Fruit fly (Drosophila melanogaster): ENCODE results near the gene SAK.

Gene SAK

DNA sequence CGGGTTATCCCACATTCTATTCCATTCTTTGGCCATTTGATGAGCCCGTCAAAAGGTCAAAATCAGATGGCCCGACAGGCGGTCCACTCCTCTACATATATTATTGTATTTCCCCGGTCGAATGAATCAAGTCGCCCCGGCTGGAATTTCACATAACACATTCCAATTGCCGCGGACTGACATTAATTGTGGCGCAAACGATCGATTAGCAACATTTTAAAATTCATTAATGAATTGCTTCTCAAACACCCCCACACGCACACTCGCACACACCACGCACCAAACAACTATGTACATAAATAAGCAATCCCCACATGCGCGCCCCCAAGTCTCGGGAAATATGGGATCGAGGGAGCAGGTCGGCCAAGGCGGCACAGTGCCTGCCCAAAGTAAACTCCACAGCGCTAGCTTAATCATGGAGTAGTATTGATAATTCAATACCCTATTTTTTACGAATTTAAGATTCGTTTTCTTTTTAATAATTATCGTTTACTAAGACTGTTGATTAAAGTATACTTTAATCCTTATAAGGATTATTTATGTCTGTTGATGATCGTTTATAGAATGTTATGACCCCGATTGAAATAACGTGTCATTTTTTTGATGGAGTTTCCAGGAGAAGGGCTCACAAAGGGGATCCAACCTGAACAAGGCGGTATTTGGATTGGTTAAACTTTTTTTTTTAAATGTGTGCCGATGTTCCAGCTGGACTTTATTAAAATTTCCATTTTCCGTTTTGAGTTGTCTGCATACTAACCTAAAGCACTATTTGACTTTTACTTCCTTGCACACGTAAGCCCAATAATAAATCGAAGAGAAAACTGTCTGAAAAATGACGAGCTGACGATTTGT is 50.2 kb downstream of the SAK start (continued):
- TF ChIP-seq jigr1 (GFP tag; IDR thresholded peaks at IDR 0.05) (no peak), CG13287 (GFP tag; IDR thresholded peaks at IDR 0.05; ENCODE audit: partially characterized antibody) (no peak), Hr78 (GFP tag; optimal IDR thresholded peaks at IDR 0.05) (peak in 1 of 2 experiments; percentile 33), fd96Cb (tag; optimal IDR thresholded peaks at IDR 0.05) (no peak), pfk (GFP tag; optimal IDR thresholded peaks at IDR 0.05) (no peak), CG6791 (GFP tag; IDR thresholded peaks at IDR 0.05; ENCODE audit: partially characterized antibody) (no peak), MBD-R2 (GFP tag; IDR thresholded peaks at IDR 0.05) (no peak), Sry-β (GFP tag; optimal IDR thresholded peaks at IDR 0.05) (no peak), kah (GFP tag; optimal IDR thresholded peaks at IDR 0.05) (no peak), phol (tag; optimal IDR thresholded peaks at IDR 0.05) (no peak), CG33557 (GFP tag; optimal IDR thresholded peaks at IDR 0.05) (no peak), CG11695 (GFP tag; IDR thresholded peaks at IDR 0.05) (no peak), CG8290 (GFP tag; optimal IDR thresholded peaks at IDR 0.05) (no peak), CG8290 (tag; optimal IDR thresholded peaks at IDR 0.05) (no peak), Atf3 (GFP tag; optimal IDR thresholded peaks at IDR 0.05) (no peak), Ptx1 (GFP tag; IDR thresholded peaks at IDR 0.05) (0 out of 2 replicates have a peak, but pooled peaks have one; percentile 10), Atf-2 (GFP tag; optimal IDR thresholded peaks at IDR 0.05) (no peak), fu2 (GFP tag; optimal IDR thresholded peaks at IDR 0.05) (no peak), Mes4 (GFP tag; optimal IDR thresholded peaks at IDR 0.05) (no peak), sqz (GFP tag; optimal IDR thresholded peaks at IDR 0.05) (no peak), dmrt11E (tag; optimal IDR thresholded peaks at IDR 0.05) (peak; percentile 2), Trl (optimal IDR thresholded peaks at IDR 0.05) (no peak), Trl (GFP tag; optimal IDR thresholded peaks at IDR 0.05) (no peak), prd (optimal IDR thresholded peaks at IDR 0.05) (no peak), prd (GFP tag; IDR thresholded peaks at IDR 0.05) (no peak), HLH54F (GFP tag; optimal IDR thresholded peaks at IDR 0.05) (no peak), Pdp1 (GFP tag; optimal IDR thresholded peaks at IDR 0.05) (peak in 1 of 2 experiments; percentile 2), CG6654 (GFP tag; optimal IDR thresholded peaks at IDR 0.05) (no peak), CG2199 (GFP tag; IDR thresholded peaks at IDR 0.05) (0 out of 3 replicates have a peak, but pooled peaks have one; percentile 61), CG11398 (GFP tag; optimal IDR thresholded peaks at IDR 0.05) (no peak), tna (GFP tag; IDR thresholded peaks at IDR 0.05; ENCODE audit: partially characterized antibody) (no peak), CG7372 (GFP tag; IDR thresholded peaks at IDR 0.05) (no peak), CG5953 (GFP tag; IDR thresholded peaks at IDR 0.05) (no peak), jumu (GFP tag; optimal IDR thresholded peaks at IDR 0.05) (no peak), CG10979 (tag; optimal IDR thresholded peaks at IDR 0.05) (peak; percentile 31), CG2712 (tag; optimal IDR thresholded peaks at IDR 0.05) (no peak), Hand (GFP tag; optimal IDR thresholded peaks at IDR 0.05) (no peak), CG32532 (GFP tag; IDR thresholded peaks at IDR 0.05) (no peak), Camta (GFP tag; optimal IDR thresholded peaks at IDR 0.05) (no peak), ab (GFP tag; optimal IDR thresholded peaks at IDR 0.05) (no peak), Dad (GFP tag; optimal IDR thresholded peaks at IDR 0.05) (no peak), CG8944 (GFP tag; optimal IDR thresholded peaks at IDR 0.05) (no peak), odd (GFP tag; optimal IDR thresholded peaks at IDR 0.05) (no peak), CG12391 (tag; optimal IDR thresholded peaks at IDR 0.05) (no peak), sna (GFP tag; IDR thresholded peaks at IDR 0.05; ENCODE audit: partially characterized antibody) (no peak), nmo (GFP tag; optimal IDR thresholded peaks at IDR 0.05) (peak; percentile 33), stc (GFP tag; IDR thresholded peaks at IDR 0.05) (no peak), gem (tag; optimal IDR thresholded peaks at IDR 0.05) (peak; percentile 17), exex (tag; optimal IDR thresholded peaks at IDR 0.05) (no peak), CG17802 (tag; optimal IDR thresholded peaks at IDR 0.05) (no peak)

Data from whole organism, embryonic.